Fruit fly (Drosophila melanogaster): ENCODE measurements around the gene CycG.

Gene CycG

dm6 chr3R:31606242-31607143 lies 6.0 kb downstream of the CycG start:
- TF ChIP-seq CG8478 (optimal IDR thresholded peaks at IDR 0.05) (no peak), CTCF (optimal IDR thresholded peaks at IDR 0.05) (no peak)

dm6 chr3R:31605790-31606189 lies 6.7 kb downstream of the CycG start:
- TF ChIP-seq CG8478 (optimal IDR thresholded peaks at IDR 0.05) (no peak), CTCF (optimal IDR thresholded peaks at IDR 0.05) (no peak)

- TF ChIP-seq CTCF (optimal IDR thresholded peaks at IDR 0.05), result no peak
- TF ChIP-seq CG8478 (optimal IDR thresholded peaks at IDR 0.05), result no peak
Observed at dm6 chr3R:31605117-31605432, 7.4 kb downstream of the CycG start.

- TF ChIP-seq CTCF (optimal IDR thresholded peaks at IDR 0.05), result no peak
- TF ChIP-seq CG8478 (optimal IDR thresholded peaks at IDR 0.05), result no peak
Observed at dm6 chr3R:31604409-31605116, 7.9 kb downstream of the CycG start.

- TF ChIP-seq CG8478 (optimal IDR thresholded peaks at IDR 0.05) (no peak), CTCF (optimal IDR thresholded peaks at IDR 0.05) (no peak)
Observed at dm6 chr3R:31603655-31604054, 8.8 kb downstream of the CycG start.

DNA sequence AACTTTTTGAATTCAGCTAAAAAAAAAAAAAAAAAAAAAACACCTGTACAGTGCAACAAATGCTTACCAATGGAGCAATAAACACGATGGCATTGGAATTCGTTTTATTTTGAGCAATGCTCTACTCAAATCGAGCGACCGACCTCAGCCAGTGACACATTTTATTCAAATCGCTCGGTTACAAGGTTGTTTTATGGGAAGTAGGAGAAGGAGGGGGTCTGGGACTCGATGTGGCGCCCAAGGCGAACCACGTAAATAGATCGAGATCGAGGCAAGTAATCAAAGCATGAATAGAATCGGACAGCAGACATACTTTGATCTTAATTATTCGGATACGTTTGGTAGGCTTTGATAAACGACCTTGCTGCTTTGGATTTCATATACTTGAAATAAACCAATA lies 9.2 kb downstream of the CycG start:
- TF ChIP-seq CTCF (optimal IDR thresholded peaks at IDR 0.05) (no peak), CG8478 (optimal IDR thresholded peaks at IDR 0.05) (no peak)

dm6 chr3R:31599538-31600313 lies 12.7 kb downstream of the CycG start:
- no peak for TF ChIP-seq CG8478 (optimal IDR thresholded peaks at IDR 0.05)
- no peak for TF ChIP-seq CTCF (optimal IDR thresholded peaks at IDR 0.05)

dm6 chr3R:31597736-31598431 lies 14.6 kb downstream of the CycG start:
- TF ChIP-seq CG8478 (optimal IDR thresholded peaks at IDR 0.05) (no peak), CTCF (optimal IDR thresholded peaks at IDR 0.05) (no peak)

dm6 chr3R:31596071-31596883 lies 16.2 kb downstream of the CycG start, which contains the start of gene RpL6:
Gene RpL6 (minus strand): TSS chr3R:31596204.
- TF ChIP-seq CTCF (optimal IDR thresholded peaks at IDR 0.05), result peak in 1 of 2 experiments; percentile 21
- no peak for TF ChIP-seq CG8478 (optimal IDR thresholded peaks at IDR 0.05)

- TF ChIP-seq CG8478 (optimal IDR thresholded peaks at IDR 0.05) (no peak), CTCF (optimal IDR thresholded peaks at IDR 0.05) (no peak)
Observed at dm6 chr3R:31592256-31592879, 20.1 kb downstream of the CycG start, which contains the start of gene CG1774. Gene CG1774 (plus strand): TSS chr3R:31592803.

- TF ChIP-seq CTCF (optimal IDR thresholded peaks at IDR 0.05) (no peak), CG8478 (optimal IDR thresholded peaks at IDR 0.05) (no peak)
Observed at dm6 chr3R:31590281-31590680, 22.2 kb downstream of the CycG start, which contains the start of gene CG1638. Gene CG1638 (plus strand): TSS chr3R:31590581.

DNA sequence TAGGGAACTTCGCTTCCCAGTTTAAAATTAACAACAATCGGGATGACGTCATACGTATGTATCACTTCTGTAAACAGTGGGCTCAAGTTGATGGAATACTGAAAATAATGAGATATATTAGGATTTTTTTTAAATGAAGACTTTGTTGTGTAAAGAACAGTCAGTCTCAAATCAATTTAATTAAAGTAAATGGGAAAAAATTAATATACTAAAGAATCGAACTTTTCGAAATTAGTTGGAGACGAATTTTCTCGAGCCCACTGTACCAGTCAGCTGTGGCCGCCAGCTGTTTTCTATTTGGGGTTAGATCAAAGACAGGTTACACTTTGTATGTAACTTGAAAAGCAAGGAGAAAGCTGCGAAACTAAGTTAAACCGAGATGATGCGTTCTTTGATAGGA lies 24.1 kb downstream of the CycG start, which contains the start of gene CG1635:
CG1635 (plus strand) TSS at position 300 of the 400 bp plus-strand sequence.
- TF ChIP-seq CG8478 (optimal IDR thresholded peaks at IDR 0.05) (no peak), CTCF (optimal IDR thresholded peaks at IDR 0.05) (no peak)

dm6 chr3R:31580586-31580994 lies 31.9 kb downstream of the CycG start, which contains the start of the genes pygo and rod:
Gene pygo (minus strand): TSS chr3R:31580699.
Gene rod (plus strand): TSS chr3R:31580951.
- TF ChIP-seq CG8478 (optimal IDR thresholded peaks at IDR 0.05) (no peak), CTCF (optimal IDR thresholded peaks at IDR 0.05) (no peak)

Data from S2 (cell line).